Worm (Caenorhabditis elegans): Measurements from ENCODE around the gene Y55F3AM.21.

- TF ChIP-seq mdl-1 (tag; optimal IDR thresholded peaks at IDR 0.05) (no peak), daf-12 (tag; optimal IDR thresholded peaks at IDR 0.05) (no peak), egl-27 (tag; optimal IDR thresholded peaks at IDR 0.05) (no peak), jun-1 (tag; optimal IDR thresholded peaks at IDR 0.05) (no peak), ztf-11 (tag; optimal IDR thresholded peaks at IDR 0.05) (no peak), elt-1 (tag; optimal IDR thresholded peaks at IDR 0.05) (no peak), snpc-4 (tag; optimal IDR thresholded peaks at IDR 0.05) (no peak), nhr-25 (tag; optimal IDR thresholded peaks at IDR 0.05) (no peak), aly-2 (tag; optimal IDR thresholded peaks at IDR 0.05) (no peak), fos-1 (tag; optimal IDR thresholded peaks at IDR 0.05) (no peak), zag-1 (tag; optimal IDR thresholded peaks at IDR 0.05) (no peak), ama-1 (optimal IDR thresholded peaks at IDR 0.05) (no peak)
Observed at ce11 chrIV:1074069-1074468, 22.6 kb upstream of the Y55F3AM.21 start.

Data from whole organism, L3 larva.